Worm (Caenorhabditis elegans) whole organism, young adult: ENCODE measurements around the gene C53A3.4.
A peak's percentile ranks its signal among the peaks of the same experiment; 100 is the strongest.

Source experiments
- T26A5.8 ChIP-seq: sonication (generic microtip); optimal IDR thresholded peaks from 2 replicates; lab custom pipeline; 2016; ENCODE audit warnings: missing genetic modification characterization, missing compliant biosample characterization
- Y53G8AR.9 ChIP-seq: fragments of 200-800 bp; sonication (Bioruptor generic); conservative IDR thresholded peaks from 2 replicates; pipeline ENCODE4 v1.3.6; 2022; ENCODE audit warnings: missing genetic modification reagents, missing genetic modification characterization, missing compliant biosample characterization
- Y79H2A.3 ChIP-seq: fragments of 200-800 bp; sonication (Bioruptor generic); conservative IDR thresholded peaks from 2 replicates; pipeline ENCODE4 v1.3.6; 2022; ENCODE audit warnings: missing genetic modification reagents, missing genetic modification characterization, missing compliant biosample characterization
- Y95B8A.8 ChIP-seq: fragments of 200-800 bp; sonication (Bioruptor generic); IDR thresholded peaks from 2 replicates; pipeline ENCODE4 v1.3.6; 2022; ENCODE audit warnings: missing genetic modification reagents, missing genetic modification characterization, missing compliant biosample characterization
- ZK185.1 ChIP-seq: sonication (generic microtip); optimal IDR thresholded peaks from 2 replicates; lab custom pipeline; 2016; ENCODE audit warnings: mild to moderate bottlenecking, missing genetic modification characterization, missing compliant biosample characterization; ENCODE audit not compliant: poor library complexity, severe bottlenecking
- aptf-2 ChIP-seq: fragments of 200-800 bp; sonication (Bioruptor generic); conservative IDR thresholded peaks from 2 replicates; pipeline ENCODE4 v1.3.6; 2022; ENCODE audit warnings: missing genetic modification reagents, missing genetic modification characterization, missing compliant biosample characterization
- athp-1 ChIP-seq: sonication (generic microtip); optimal IDR thresholded peaks from 2 replicates; lab custom pipeline; 2017; ENCODE audit warnings: mild to moderate bottlenecking, missing genetic modification characterization, missing compliant biosample characterization
- attf-5 ChIP-seq: fragments of 200-800 bp; sonication (Bioruptor generic); optimal IDR thresholded peaks from 2 replicates; lab custom pipeline; 2018; ENCODE audit warnings: mild to moderate bottlenecking, missing genetic modification characterization, missing compliant biosample characterization
- bed-1 ChIP-seq: fragments of 200-800 bp; sonication (Bioruptor generic); IDR thresholded peaks from 2 replicates; pipeline ENCODE4 v1.3.6; 2022; ENCODE audit warnings: missing genetic modification reagents, missing genetic modification characterization, missing compliant biosample characterization
- ceh-58 ChIP-seq: fragments of 200-800 bp; sonication (Bioruptor generic); IDR thresholded peaks from 2 replicates; pipeline ENCODE4 v1.3.6; 2022; ENCODE audit warnings: missing genetic modification characterization, missing compliant biosample characterization
- ceh-91 ChIP-seq: fragments of 200-800 bp; sonication (Bioruptor generic); IDR thresholded peaks from 2 replicates; pipeline ENCODE4 v1.3.6; 2022; ENCODE audit warnings: missing genetic modification reagents, missing genetic modification characterization, missing compliant biosample characterization
- chd-7 ChIP-seq: sonication (generic microtip); optimal IDR thresholded peaks from 2 replicates; lab custom pipeline; 2016; ENCODE audit warnings: mild to moderate bottlenecking, missing genetic modification characterization, moderate library complexity, missing compliant biosample characterization
- dox-1 ChIP-seq: fragments of 200-800 bp; sonication (Bioruptor generic); IDR thresholded peaks from 2 replicates; pipeline ENCODE4 v1.3.6; 2022; ENCODE audit warnings: missing genetic modification reagents, missing genetic modification characterization, missing compliant biosample characterization
- dpl-1 ChIP-seq: fragments of 150-350 bp; optimal IDR thresholded peaks from 2 replicates; lab custom pipeline; 2014; ENCODE audit warnings: missing biosample characterization, missing genetic modification reagents, missing genetic modification characterization
- egrh-3 ChIP-seq: fragments of 200-800 bp; sonication (Bioruptor generic); IDR thresholded peaks from 2 replicates; pipeline ENCODE4 v1.3.6; 2022; ENCODE audit warnings: missing genetic modification reagents, missing genetic modification characterization, missing compliant biosample characterization
- ekl-4 ChIP-seq: fragments of 200-800 bp; sonication (Bioruptor generic); IDR thresholded peaks from 2 replicates; pipeline ENCODE4 v1.3.6; 2022; ENCODE audit warnings: missing genetic modification reagents, missing genetic modification characterization, missing compliant biosample characterization
- hmg-1.2 ChIP-seq: fragments of 200-800 bp; sonication (Bioruptor generic); IDR thresholded peaks from 2 replicates; pipeline ENCODE4 v1.3.6; 2022; ENCODE audit warnings: missing genetic modification reagents, missing genetic modification characterization, missing compliant biosample characterization
- hmg-20 ChIP-seq: fragments of 200-800 bp; sonication (Bioruptor generic); IDR thresholded peaks from 2 replicates; pipeline ENCODE4 v1.3.6; 2022; ENCODE audit warnings: missing genetic modification reagents, missing genetic modification characterization, missing compliant biosample characterization
- lag-1 ChIP-seq: fragments of 200-800 bp; sonication (Bioruptor generic); IDR thresholded peaks from 2 replicates; pipeline ENCODE4 v1.3.6; 2022; ENCODE audit warnings: missing genetic modification reagents, missing genetic modification characterization, missing compliant biosample characterization
- madf-10 ChIP-seq: sonication (generic microtip); optimal IDR thresholded peaks from 2 replicates; lab custom pipeline; 2016; ENCODE audit warnings: mild to moderate bottlenecking, missing genetic modification characterization, missing compliant biosample characterization
- madf-3 ChIP-seq: fragments of 200-800 bp; sonication (Bioruptor generic); IDR thresholded peaks from 2 replicates; pipeline ENCODE4 v1.3.6; 2022; ENCODE audit warnings: missing genetic modification reagents, missing genetic modification characterization, missing compliant biosample characterization
- mes-4 ChIP-seq: sonication (generic microtip); optimal IDR thresholded peaks from 2 replicates; lab custom pipeline; 2016; ENCODE audit warnings: missing genotype, missing genetic modification characterization, missing compliant biosample characterization
- mxl-1 ChIP-seq: sonication (generic microtip); optimal IDR thresholded peaks from 2 replicates; lab custom pipeline; 2016; ENCODE audit warnings: missing genetic modification characterization, missing compliant biosample characterization
- nfya-1 ChIP-seq: sonication (generic microtip); optimal IDR thresholded peaks from 2 replicates; lab custom pipeline; 2017; ENCODE audit warnings: antibody characterized with exemption, missing compliant biosample characterization, missing genetic modification characterization, borderline replicate concordance; ENCODE audit not compliant: insufficient read depth
- nfyb-1 ChIP-seq: fragments of 200-800 bp; sonication (Bioruptor generic); IDR thresholded peaks from 2 replicates; pipeline ENCODE4 v1.3.6; 2022; ENCODE audit warnings: missing genetic modification reagents, missing genetic modification characterization, missing compliant biosample characterization
- nhr-120 ChIP-seq: fragments of 200-800 bp; sonication (Bioruptor generic); IDR thresholded peaks from 2 replicates; pipeline ENCODE4 v1.3.6; 2022; ENCODE audit warnings: missing genetic modification characterization, missing compliant biosample characterization
- nhr-27 ChIP-seq: fragments of 200-800 bp; sonication (Bioruptor generic); optimal IDR thresholded peaks from 2 replicates; lab custom pipeline; 2018; ENCODE audit warnings: mild to moderate bottlenecking, missing genetic modification characterization, moderate library complexity, missing compliant biosample characterization
- nhr-80 ChIP-seq: sonication (generic microtip); optimal IDR thresholded peaks from 2 replicates; lab custom pipeline; 2016; ENCODE audit warnings: missing genetic modification characterization, missing compliant biosample characterization
- nhr-90 ChIP-seq: sonication (generic microtip); optimal IDR thresholded peaks from 2 replicates; lab custom pipeline; 2016; ENCODE audit warnings: missing genotype, mild to moderate bottlenecking, missing genetic modification characterization, missing compliant biosample characterization
- rcor-1 ChIP-seq: fragments of 200-800 bp; sonication (Bioruptor generic); IDR thresholded peaks from 2 replicates; pipeline ENCODE4 v1.3.6; 2022; ENCODE audit warnings: missing genetic modification reagents, missing genetic modification characterization, missing compliant biosample characterization
- snpc-3.4 ChIP-seq: sonication (generic microtip); optimal IDR thresholded peaks from 2 replicates; lab custom pipeline; 2017; ENCODE audit warnings: missing genetic modification characterization, mild to moderate bottlenecking, missing compliant biosample characterization, antibody characterized with exemption, moderate library complexity, missing genotype, missing genetic modification reagents
- tbp1 ChIP-seq: fragments of 200-800 bp; sonication (Bioruptor generic); optimal IDR thresholded peaks from 2 replicates; lab custom pipeline; 2018; ENCODE audit warnings: mild to moderate bottlenecking, missing genetic modification characterization, missing compliant biosample characterization
- unc-130 ChIP-seq: sonication (generic microtip); optimal IDR thresholded peaks from 2 replicates; lab custom pipeline; 2016; ENCODE audit warnings: missing genetic modification reagents, missing genetic modification characterization, missing compliant biosample characterization
- ztf-25 ChIP-seq: fragments of 200-800 bp; sonication (Bioruptor generic); IDR thresholded peaks from 2 replicates; pipeline ENCODE4 v1.3.6; 2022; ENCODE audit warnings: missing genetic modification reagents, missing genetic modification characterization, missing compliant biosample characterization
- ztf-28 ChIP-seq: fragments of 200-800 bp; sonication (Bioruptor generic); IDR thresholded peaks from 2 replicates; pipeline ENCODE4 v1.3.6; 2022; ENCODE audit warnings: missing genetic modification reagents, missing genetic modification characterization, missing compliant biosample characterization

C53A3.4 gene

ce11 chrV:5755203-5755693, 3.4 kb downstream of the C53A3.4 start, which contains the start of gene K09H11.11:
K09H11.11 (minus strand) TSS chrV:5755253.
- TF ChIP-seq egrh-3 (GFP tag; lab: Robert Waterston, UW), result peak; percentile 92
- TF ChIP-seq, all 124 proteins: peak for 1; not testable (repeated sequence) for 123

- TF ChIP-seq madf-10 (tag; lab: Kevin White, UChicago) (no peak), hmg-20 (no peak), Y53G8AR.9 (no peak), nfyb-1 (GFP tag; lab: Robert Waterston, UW) (no peak), bed-1 (no peak), nhr-90 (tag; lab: Kevin White, UChicago) (no peak), ekl-4 (GFP tag; lab: Robert Waterston, UW) (no peak), nhr-80 (tag; lab: Kevin White, UChicago) (no peak), chd-7 (tag; lab: Kevin White, UChicago) (no peak), rcor-1 (GFP tag; lab: Robert Waterston, UW) (no peak), hmg-1.2 (no peak), ztf-28 (GFP tag; lab: Robert Waterston, UW) (no peak), nhr-27 (tag; lab: Kevin White, UChicago) (no peak), nfya-1 (tag; lab: Kevin White, UChicago) (no peak), ceh-58 (no peak)
These were observed 5.2 kb downstream of the C53A3.4 start, which contains the start of gene pgph-1 for ce11 chrV:5753432-5753831. pgph-1 (minus strand) TSS chrV:5753532.

- peak; percentile 8 for TF ChIP-seq nhr-80 (tag; lab: Kevin White, UChicago)
- no peak for TF ChIP-seq chd-7 (tag; lab: Kevin White, UChicago)
These were observed 11.2 kb downstream of the C53A3.4 start, which contains the start of gene acds-10 for ce11 chrV:5747519-5747918. acds-10 (plus strand) TSS chrV:5747819.

- no peak for TF ChIP-seq dpl-1 (GFP tag; lab: Kevin White, UChicago)
- no peak for TF ChIP-seq T26A5.8 (tag; lab: Kevin White, UChicago)
- TF ChIP-seq athp-1 (tag; lab: Kevin White, UChicago), result no peak
- no peak for TF ChIP-seq bed-1
These were observed 12.4 kb downstream of the C53A3.4 start for ce11 chrV:5746237-5746636.

DNA sequence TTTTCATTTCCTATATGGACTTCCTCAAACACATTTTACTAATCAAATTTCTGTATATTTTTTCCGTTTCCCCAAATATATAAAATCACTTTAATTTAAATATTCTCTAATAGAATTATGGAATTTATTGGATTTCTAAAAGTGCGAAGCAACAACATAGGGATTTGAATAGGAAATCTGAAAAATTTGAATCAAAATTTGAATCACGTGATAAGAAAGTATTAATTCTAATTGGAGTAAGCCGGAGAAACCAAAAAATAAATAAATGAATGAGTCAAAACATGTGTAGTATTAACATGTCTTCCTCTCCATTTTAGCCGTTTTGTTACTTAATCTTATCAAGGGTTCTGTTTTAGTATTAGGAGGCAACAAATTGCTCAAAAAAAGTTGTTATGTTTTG, 17.4 kb downstream of the C53A3.4 start:
- TF ChIP-seq mes-4 (tag; lab: Kevin White, UChicago), result no peak

ce11 chrV:5739438-5739837, 19.2 kb downstream of the C53A3.4 start:
- TF ChIP-seq tbp1, result no peak
- no peak for TF ChIP-seq madf-3 (GFP tag; lab: Robert Waterston, UW)
- TF ChIP-seq aptf-2, result no peak

- TF ChIP-seq Y95B8A.8 (GFP tag; lab: Robert Waterston, UW) (no peak), dox-1 (GFP tag; lab: Robert Waterston, UW) (no peak), nhr-27 (tag; lab: Kevin White, UChicago) (no peak), ztf-25 (GFP tag; lab: Robert Waterston, UW) (no peak), egrh-3 (GFP tag; lab: Robert Waterston, UW) (no peak), attf-5 (no peak), lag-1 (no peak), ZK185.1 (tag; lab: Kevin White, UChicago) (no peak), nhr-120 (GFP tag; lab: Robert Waterston, UW) (no peak), madf-3 (GFP tag; lab: Robert Waterston, UW) (no peak), nfyb-1 (GFP tag; lab: Robert Waterston, UW) (no peak), mxl-1 (tag; lab: Kevin White, UChicago) (no peak), unc-130 (GFP tag; lab: Kevin White, UChicago) (no peak), ceh-91 (GFP tag; lab: Robert Waterston, UW) (no peak), snpc-3.4 (tag; lab: Kevin White, UChicago) (no peak), Y79H2A.3 (GFP tag; lab: Robert Waterston, UW) (no peak)
- TF ChIP-seq, all 124 proteins: peak for 0
These were observed 22.6 kb downstream of the C53A3.4 start, which contains the start of gene K09H11.6 for ce11 chrV:5736068-5736467. K09H11.6 (minus strand) TSS chrV:5736168.
